Fruit fly (Drosophila melanogaster): Measurements from ENCODE around the gene CG46458.
A peak's percentile ranks its signal among the peaks of the same experiment; 100 is the strongest.

Gene CG46458

dm6 chr3R:6914396-6914795, 43.8 kb downstream of the CG46458 start (continued):
- TF ChIP-seq pan (optimal IDR thresholded peaks at IDR 0.05) (no peak), br (GFP tag; optimal IDR thresholded peaks at IDR 0.05) (peak; percentile 94), CG9705 (GFP tag; optimal IDR thresholded peaks at IDR 0.05) (peak; percentile 89), Vsx2 (GFP tag; optimal IDR thresholded peaks at IDR 0.05; ENCODE audit: partially characterized antibody) (no peak), Hr83 (GFP tag; optimal IDR thresholded peaks at IDR 0.05; ENCODE audit: poor library complexity, severe bottlenecking) (peak; percentile 41), foxo (GFP tag; optimal IDR thresholded peaks at IDR 0.05) (peak; percentile 39 to 96), OdsH (GFP tag; optimal IDR thresholded peaks at IDR 0.05) (peak; percentile 90), Rel (GFP tag; optimal IDR thresholded peaks at IDR 0.05) (peak; percentile 7), Rel (tag; optimal IDR thresholded peaks at IDR 0.05) (peak; percentile 70), HLH106 (tag; optimal IDR thresholded peaks at IDR 0.05) (peak; percentile 95), GATAd (GFP tag; optimal IDR thresholded peaks at IDR 0.05) (peak; percentile 38)

dm6 chr3R:6912251-6913215, 45.6 kb downstream of the CG46458 start:
- TF ChIP-seq psq (GFP tag; optimal IDR thresholded peaks at IDR 0.05) (peak; percentile 71), jim (GFP tag; optimal IDR thresholded peaks at IDR 0.05) (no peak), br (GFP tag; optimal IDR thresholded peaks at IDR 0.05) (peak; percentile 10), Hr83 (GFP tag; optimal IDR thresholded peaks at IDR 0.05; ENCODE audit: poor library complexity, severe bottlenecking) (peak; percentile 47), foxo (GFP tag; optimal IDR thresholded peaks at IDR 0.05) (peak in 1 of 2 experiments; percentile 72), N (GFP tag; optimal IDR thresholded peaks at IDR 0.05) (no peak), dmrt93B (GFP tag; optimal IDR thresholded peaks at IDR 0.05) (peak; percentile 50), usp (GFP tag; optimal IDR thresholded peaks at IDR 0.05) (no peak), brk (GFP tag; optimal IDR thresholded peaks at IDR 0.05) (peak; percentile 72), ey (GFP tag; optimal IDR thresholded peaks at IDR 0.05) (peak; percentile 12), Hnf4 (GFP tag; optimal IDR thresholded peaks at IDR 0.05) (peak; percentile 45), pan (optimal IDR thresholded peaks at IDR 0.05) (no peak), CrebA (GFP tag; optimal IDR thresholded peaks at IDR 0.05; ENCODE audit: borderline replicate concordance) (no peak), dl (GFP tag; optimal IDR thresholded peaks at IDR 0.05; ENCODE audit: insufficient read depth in 1 of 2, partially characterized antibody in 2 of 2) (no peak), HLH106 (tag; optimal IDR thresholded peaks at IDR 0.05) (peak; percentile 78), tai (GFP tag; optimal IDR thresholded peaks at IDR 0.05) (no peak), OdsH (GFP tag; optimal IDR thresholded peaks at IDR 0.05) (peak; percentile 73), GATAd (GFP tag; optimal IDR thresholded peaks at IDR 0.05) (no peak), sv (GFP tag; optimal IDR thresholded peaks at IDR 0.05) (peak; percentile 77), fru (GFP tag; optimal IDR thresholded peaks at IDR 0.05) (peak; percentile 69), lola (GFP tag; optimal IDR thresholded peaks at IDR 0.05) (no peak), Hr78 (GFP tag; optimal IDR thresholded peaks at IDR 0.05) (no peak), Myc (optimal IDR thresholded peaks at IDR 0.05) (peak; percentile 94), Sp1 (GFP tag; optimal IDR thresholded peaks at IDR 0.05) (peak; percentile 83), Vsx2 (GFP tag; optimal IDR thresholded peaks at IDR 0.05; ENCODE audit: partially characterized antibody) (no peak), rgr (GFP tag; optimal IDR thresholded peaks at IDR 0.05) (peak; percentile 74), woc (GFP tag; optimal IDR thresholded peaks at IDR 0.05) (peak; percentile 47), Abd-B (GFP tag; optimal IDR thresholded peaks at IDR 0.05) (no peak), h (GFP tag; optimal IDR thresholded peaks at IDR 0.05) (peak; percentile 54)

dm6 chr3R:6909418-6909817, 48.8 kb downstream of the CG46458 start:
- TF ChIP-seq Dfd (GFP tag; optimal IDR thresholded peaks at IDR 0.05) (peak; percentile 64), jim (GFP tag; optimal IDR thresholded peaks at IDR 0.05) (no peak), foxo (GFP tag; optimal IDR thresholded peaks at IDR 0.05) (no peak)

- TF ChIP-seq N (GFP tag; optimal IDR thresholded peaks at IDR 0.05) (peak; percentile 82), Myc (optimal IDR thresholded peaks at IDR 0.05) (peak; percentile 26), pan (optimal IDR thresholded peaks at IDR 0.05) (no peak), Dfd (GFP tag; optimal IDR thresholded peaks at IDR 0.05) (no peak), Dif (GFP tag; optimal IDR thresholded peaks at IDR 0.05; ENCODE audit: partially characterized antibody) (peak; percentile 27), brk (GFP tag; optimal IDR thresholded peaks at IDR 0.05) (no peak)
Measured at dm6 chr3R:6908105-6908504, 50.1 kb downstream of the CG46458 start.

Data from whole organism, wandering third instar larva.